Worm (Caenorhabditis elegans): ENCODE measurements around the gene T02G5.14.
A peak's percentile ranks its signal among the peaks of the same experiment; 100 is the strongest.

ce11 chrII:7099231-7099630 is 15.1 kb downstream of the T02G5.14 start:
- no peak for TF ChIP-seq pha-4 (GFP tag; IDR thresholded peaks at IDR 0.05)
- no peak for TF ChIP-seq pha-4 (tag; optimal IDR thresholded peaks at IDR 0.05)
- TF ChIP-seq nhr-76 (tag; optimal IDR thresholded peaks at IDR 0.05): no peak
- peak in 1 of 2 experiments; percentile 96 for TF ChIP-seq unc-62 (GFP tag; optimal IDR thresholded peaks at IDR 0.05 in 1 of 2)
- TF ChIP-seq unc-62 (tag; optimal IDR thresholded peaks at IDR 0.05): no peak
- TF ChIP-seq F44E2.7 (GFP tag; IDR thresholded peaks at IDR 0.05): no peak
- no peak for TF ChIP-seq fos-1 (tag; optimal IDR thresholded peaks at IDR 0.05)
- no peak for TF ChIP-seq lin-13 (GFP tag; optimal IDR thresholded peaks at IDR 0.05)
